Worm (Caenorhabditis elegans): ENCODE results near the gene clec-231.

The clec-231 gene

DNA sequence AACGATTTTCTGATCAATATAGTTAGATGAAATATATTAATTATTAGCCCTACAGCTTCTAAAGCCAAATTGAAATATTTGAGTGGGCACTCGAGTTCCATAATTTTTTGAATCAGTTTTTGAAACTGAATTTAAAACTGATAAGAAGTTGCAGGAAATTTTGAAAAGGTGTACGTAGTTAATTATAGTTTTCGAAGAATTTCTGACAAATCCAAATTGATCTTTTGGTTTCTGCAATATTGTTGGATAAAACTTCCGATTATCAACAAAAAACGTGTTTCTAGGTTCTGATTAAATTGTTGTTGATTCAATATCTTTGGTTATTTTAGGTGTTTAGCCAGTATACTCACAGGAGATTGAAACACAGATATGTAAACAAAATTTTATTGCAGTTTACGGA, 43.8 kb downstream of the clec-231 start, which contains the start of gene T26H8.4:
TSS of gene T26H8.4 (minus strand) at position 101 of the 400 bp plus-strand sequence.
- TF ChIP-seq ceh-16 (tag; optimal IDR thresholded peaks at IDR 0.05), result no peak
- no peak for TF ChIP-seq sem-4 (tag; optimal IDR thresholded peaks at IDR 0.05)
- no peak for TF ChIP-seq ama-1 (optimal IDR thresholded peaks at IDR 0.05)
- TF ChIP-seq unc-62 (GFP tag; optimal IDR thresholded peaks at IDR 0.05), result no peak
- no peak for TF ChIP-seq peb-1 (tag; optimal IDR thresholded peaks at IDR 0.05)
- TF ChIP-seq gmeb-1 (tag; optimal IDR thresholded peaks at IDR 0.05), result no peak
- no peak for TF ChIP-seq ceh-82 (tag; optimal IDR thresholded peaks at IDR 0.05)
- TF ChIP-seq nhr-10 (tag; optimal IDR thresholded peaks at IDR 0.05), result no peak
- no peak for TF ChIP-seq nhr-11 (tag; optimal IDR thresholded peaks at IDR 0.05)
- TF ChIP-seq mab-5 (tag; optimal IDR thresholded peaks at IDR 0.05), result no peak

DNA sequence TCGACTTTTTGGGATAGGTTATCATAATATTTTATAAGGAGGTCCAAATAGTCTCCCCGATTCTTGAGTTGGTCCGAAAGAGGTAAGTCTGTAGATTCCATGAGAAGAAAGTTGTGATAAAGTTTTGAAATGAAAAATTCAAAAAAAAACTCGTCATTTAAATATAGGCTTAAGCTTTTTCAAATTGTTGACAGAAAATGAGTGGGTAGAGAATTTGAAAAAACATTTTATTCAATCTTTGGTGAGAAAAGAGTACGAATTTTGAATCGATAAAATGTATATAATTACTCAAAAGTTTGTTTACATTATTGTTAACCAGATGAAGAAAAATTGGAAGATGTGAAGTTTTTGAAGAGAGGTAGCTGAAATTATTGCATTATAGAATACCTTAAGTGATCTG, 45.0 kb downstream of the clec-231 start, which contains the start of gene T26H8.5:
TSS of gene T26H8.5 (minus strand) at position 101 of the 400 bp plus-strand sequence.
- TF ChIP-seq nhr-25 (tag; optimal IDR thresholded peaks at IDR 0.05) (no peak), ztf-11 (tag; optimal IDR thresholded peaks at IDR 0.05) (no peak), nhr-237 (tag; optimal IDR thresholded peaks at IDR 0.05) (no peak), unc-55 (GFP tag; optimal IDR thresholded peaks at IDR 0.05) (no peak), unc-62 (GFP tag; optimal IDR thresholded peaks at IDR 0.05) (no peak), nhr-129 (tag; optimal IDR thresholded peaks at IDR 0.05) (no peak), crh-2 (tag; optimal IDR thresholded peaks at IDR 0.05) (no peak), lsy-2 (tag; optimal IDR thresholded peaks at IDR 0.05) (no peak), mbf-1 (tag; optimal IDR thresholded peaks at IDR 0.05) (no peak), nhr-21 (tag; optimal IDR thresholded peaks at IDR 0.05) (no peak), fos-1 (tag; optimal IDR thresholded peaks at IDR 0.05) (no peak), nhr-10 (tag; optimal IDR thresholded peaks at IDR 0.05) (no peak)

DNA sequence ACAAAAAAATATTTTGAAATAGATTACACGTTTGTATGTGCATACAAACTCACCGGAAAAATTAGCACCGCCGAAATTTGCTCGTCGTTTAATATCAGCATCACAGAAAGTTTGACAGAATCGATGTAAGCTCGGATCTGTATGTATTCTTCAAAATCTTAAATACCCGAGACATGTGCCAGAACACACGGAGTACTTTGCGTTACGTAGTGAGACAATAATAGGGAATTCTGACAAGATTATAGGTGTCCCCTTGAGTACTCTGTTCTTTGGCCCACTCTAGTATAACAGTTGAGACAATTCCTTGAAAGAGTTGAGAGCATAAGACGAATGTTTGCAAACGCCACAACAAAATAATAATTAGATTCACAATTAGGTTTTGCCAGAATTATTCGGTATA, 46.9 kb downstream of the clec-231 start, which contains the start of gene srx-48:
TSS of gene srx-48 (minus strand) at position 101 of the 400 bp plus-strand sequence.
- no peak for TF ChIP-seq ceh-16 (tag; optimal IDR thresholded peaks at IDR 0.05)
- TF ChIP-seq nhr-21 (tag; optimal IDR thresholded peaks at IDR 0.05), result no peak
- no peak for TF ChIP-seq snpc-4 (tag; optimal IDR thresholded peaks at IDR 0.05)
- no peak for TF ChIP-seq aly-2 (tag; optimal IDR thresholded peaks at IDR 0.05)
- no peak for TF ChIP-seq nhr-77 (tag; optimal IDR thresholded peaks at IDR 0.05)
- TF ChIP-seq lsy-2 (tag; optimal IDR thresholded peaks at IDR 0.05), result no peak
- no peak for TF ChIP-seq Y55F3AM.14 (GFP tag; optimal IDR thresholded peaks at IDR 0.05)
- no peak for TF ChIP-seq nhr-23 (tag; optimal IDR thresholded peaks at IDR 0.05)
